Worm (Caenorhabditis elegans): ENCODE measurements around the gene arx-6.

The arx-6 gene

DNA sequence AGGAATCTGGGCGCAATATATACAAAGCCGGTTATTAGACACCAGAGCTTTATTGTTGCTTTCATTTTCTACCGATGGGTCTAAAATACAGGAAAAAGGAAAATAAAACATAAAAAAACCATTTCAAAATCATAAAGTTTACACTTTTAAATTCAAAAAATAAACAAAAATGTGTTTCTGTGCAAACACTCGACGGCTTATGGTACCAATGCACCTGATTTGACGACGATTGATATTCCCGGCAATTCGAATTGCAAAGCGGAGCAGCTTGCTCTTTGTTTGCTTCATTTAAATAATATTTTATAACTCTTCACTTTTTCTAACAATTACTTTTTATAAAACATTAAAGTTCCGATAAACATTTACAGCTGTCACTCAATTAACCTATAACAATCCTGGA, 28.3 kb upstream of the arx-6 start, which contains the start of gene F26A1.1:
Gene F26A1.1 (plus strand): TSS at position 369 of the 400 bp plus-strand sequence.
- TF ChIP-seq hmbx-1 (tag; optimal IDR thresholded peaks at IDR 0.05), result no peak
- no peak for TF ChIP-seq ceh-36 (tag; optimal IDR thresholded peaks at IDR 0.05)

DNA sequence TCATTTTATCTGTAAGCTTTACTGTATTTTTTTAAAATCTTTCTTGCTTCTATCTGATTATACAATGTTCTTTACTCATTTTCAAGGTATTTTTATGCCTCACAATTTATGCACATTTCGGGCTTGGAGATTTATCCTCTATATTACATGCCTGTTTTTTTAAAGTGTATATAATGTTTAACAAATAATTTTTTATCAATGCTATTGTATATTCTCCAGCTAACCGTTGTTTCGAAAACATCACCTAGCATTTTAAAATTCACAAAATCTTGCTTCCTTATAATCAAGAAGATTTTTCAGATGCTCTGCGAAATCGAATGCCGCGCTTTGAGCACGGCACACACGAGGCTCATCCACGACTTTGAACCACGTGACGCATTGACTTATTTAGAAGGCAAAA, 26.4 kb upstream of the arx-6 start, which contains the start of gene ced-4:
Gene ced-4 (plus strand): TSS at position 301 of the 400 bp plus-strand sequence.
- no peak for TF ChIP-seq ceh-36 (tag; optimal IDR thresholded peaks at IDR 0.05)

- TF ChIP-seq pes-1 (GFP tag; IDR thresholded peaks at IDR 0.05), result no peak
- no peak for TF ChIP-seq sea-1 (GFP tag; conservative IDR thresholded peaks at IDR 0.05)
- TF ChIP-seq tra-4 (tag; optimal IDR thresholded peaks at IDR 0.05), result no peak
- TF ChIP-seq flt-1 (GFP tag; IDR thresholded peaks at IDR 0.05), result no peak
- no peak for TF ChIP-seq tbx-37 (GFP tag; conservative IDR thresholded peaks at IDR 0.05)
- TF ChIP-seq tbx-11 (GFP tag; IDR thresholded peaks at IDR 0.05), result no peak
- TF ChIP-seq ama-1 (optimal IDR thresholded peaks at IDR 0.05), result no peak
- TF ChIP-seq hnd-1 (tag; optimal IDR thresholded peaks at IDR 0.05), result no peak
- TF ChIP-seq aly-1 (tag; optimal IDR thresholded peaks at IDR 0.05), result no peak
- TF ChIP-seq scrt-1 (GFP tag; IDR thresholded peaks at IDR 0.05), result no peak
Measured at ce11 chrIII:4854918-4855317, 23.5 kb upstream of the arx-6 start, which contains the start of gene C35D10.8. Gene C35D10.8 (plus strand): TSS chrIII:4855218.

- TF ChIP-seq scrt-1 (GFP tag; IDR thresholded peaks at IDR 0.05) (no peak), hmbx-1 (tag; optimal IDR thresholded peaks at IDR 0.05) (no peak), pes-1 (GFP tag; IDR thresholded peaks at IDR 0.05) (no peak), flt-1 (GFP tag; IDR thresholded peaks at IDR 0.05) (no peak), hnd-1 (tag; optimal IDR thresholded peaks at IDR 0.05) (no peak), F13C5.2 (tag; optimal IDR thresholded peaks at IDR 0.05) (no peak), ets-7 (tag; optimal IDR thresholded peaks at IDR 0.05) (no peak), ceh-13 (GFP tag; optimal IDR thresholded peaks at IDR 0.05) (no peak), ceh-36 (tag; optimal IDR thresholded peaks at IDR 0.05) (no peak), tbx-37 (GFP tag; conservative IDR thresholded peaks at IDR 0.05) (no peak), B0310.2 (tag; optimal IDR thresholded peaks at IDR 0.05) (no peak), sea-1 (GFP tag; conservative IDR thresholded peaks at IDR 0.05) (no peak), tbx-11 (GFP tag; IDR thresholded peaks at IDR 0.05) (no peak), hmg-4 (GFP tag; optimal IDR thresholded peaks at IDR 0.05) (no peak), aly-1 (tag; optimal IDR thresholded peaks at IDR 0.05) (no peak)
Measured at ce11 chrIII:4856109-4856508, 22.3 kb upstream of the arx-6 start, which contains the start of gene C35D10.7. Gene C35D10.7 (plus strand): TSS chrIII:4856193.

ce11 chrIII:4856992-4857391, 21.5 kb upstream of the arx-6 start:
- TF ChIP-seq tbx-11 (GFP tag; IDR thresholded peaks at IDR 0.05) (no peak), sea-1 (GFP tag; conservative IDR thresholded peaks at IDR 0.05) (no peak), hmbx-1 (tag; optimal IDR thresholded peaks at IDR 0.05) (no peak), ama-1 (optimal IDR thresholded peaks at IDR 0.05) (no peak), tra-4 (tag; optimal IDR thresholded peaks at IDR 0.05) (no peak), ets-7 (tag; optimal IDR thresholded peaks at IDR 0.05) (no peak), hnd-1 (tag; optimal IDR thresholded peaks at IDR 0.05) (no peak), scrt-1 (GFP tag; IDR thresholded peaks at IDR 0.05) (no peak), ceh-13 (GFP tag; optimal IDR thresholded peaks at IDR 0.05) (no peak), flt-1 (GFP tag; IDR thresholded peaks at IDR 0.05) (no peak), ceh-36 (tag; optimal IDR thresholded peaks at IDR 0.05) (no peak), pes-1 (GFP tag; IDR thresholded peaks at IDR 0.05) (no peak), hmg-4 (GFP tag; optimal IDR thresholded peaks at IDR 0.05) (no peak), tbx-37 (GFP tag; conservative IDR thresholded peaks at IDR 0.05) (no peak), F13C5.2 (tag; optimal IDR thresholded peaks at IDR 0.05) (no peak), aly-1 (tag; optimal IDR thresholded peaks at IDR 0.05) (no peak), B0310.2 (tag; optimal IDR thresholded peaks at IDR 0.05) (no peak)

DNA sequence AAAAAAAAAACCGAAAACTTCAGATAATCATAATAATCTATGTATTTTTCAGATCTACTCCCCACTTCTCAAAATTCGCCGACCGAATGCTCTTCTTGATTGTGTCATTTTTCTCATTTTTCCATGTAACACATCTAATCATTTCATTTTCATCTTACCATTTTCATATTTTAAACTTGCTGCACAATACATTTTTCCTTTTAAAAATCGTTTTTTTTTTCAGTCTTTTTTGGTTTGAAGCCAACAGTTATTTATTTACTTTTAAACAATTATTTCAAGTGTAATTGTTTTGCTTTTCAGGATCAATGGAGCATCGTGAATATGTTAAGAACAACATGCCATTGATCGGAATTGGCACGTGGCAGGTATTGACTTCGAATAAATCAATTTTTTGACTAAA, 19.4 kb upstream of the arx-6 start, which contains the start of gene C35D10.6:
Gene C35D10.6 (plus strand): TSS at position 301 of the 400 bp plus-strand sequence.
- TF ChIP-seq scrt-1 (GFP tag; IDR thresholded peaks at IDR 0.05) (no peak), flt-1 (GFP tag; IDR thresholded peaks at IDR 0.05) (no peak), ceh-13 (GFP tag; optimal IDR thresholded peaks at IDR 0.05) (no peak), hmbx-1 (tag; optimal IDR thresholded peaks at IDR 0.05) (no peak), tra-4 (tag; optimal IDR thresholded peaks at IDR 0.05) (no peak), tbx-37 (GFP tag; conservative IDR thresholded peaks at IDR 0.05) (no peak), F13C5.2 (tag; optimal IDR thresholded peaks at IDR 0.05) (no peak), ceh-36 (tag; optimal IDR thresholded peaks at IDR 0.05) (no peak), sea-1 (GFP tag; conservative IDR thresholded peaks at IDR 0.05) (no peak), ama-1 (optimal IDR thresholded peaks at IDR 0.05) (no peak), hmg-4 (GFP tag; optimal IDR thresholded peaks at IDR 0.05) (no peak), aly-1 (tag; optimal IDR thresholded peaks at IDR 0.05) (no peak), tbx-11 (GFP tag; IDR thresholded peaks at IDR 0.05) (no peak), hnd-1 (tag; optimal IDR thresholded peaks at IDR 0.05) (no peak), pes-1 (GFP tag; IDR thresholded peaks at IDR 0.05) (no peak), ets-7 (tag; optimal IDR thresholded peaks at IDR 0.05) (no peak), B0310.2 (tag; optimal IDR thresholded peaks at IDR 0.05) (no peak)

ce11 chrIII:4861744-4862401, 16.6 kb upstream of the arx-6 start, which contains the start of the genes C35D10.10 and C35D10.5:
Gene C35D10.10 (minus strand): TSS chrIII:4861794.
Gene C35D10.5 (plus strand): TSS chrIII:4862351.
- TF ChIP-seq hmbx-1 (tag; optimal IDR thresholded peaks at IDR 0.05) (no peak), tra-4 (tag; optimal IDR thresholded peaks at IDR 0.05) (no peak), hnd-1 (tag; optimal IDR thresholded peaks at IDR 0.05) (no peak), scrt-1 (GFP tag; IDR thresholded peaks at IDR 0.05) (no peak), tbx-37 (GFP tag; conservative IDR thresholded peaks at IDR 0.05) (no peak), tbx-11 (GFP tag; IDR thresholded peaks at IDR 0.05) (no peak), pes-1 (GFP tag; IDR thresholded peaks at IDR 0.05) (no peak), ets-7 (tag; optimal IDR thresholded peaks at IDR 0.05) (no peak), F13C5.2 (tag; optimal IDR thresholded peaks at IDR 0.05) (no peak), sea-1 (GFP tag; conservative IDR thresholded peaks at IDR 0.05) (no peak), B0310.2 (tag; optimal IDR thresholded peaks at IDR 0.05) (no peak)

Data from whole organism, early embryonic.